Fruit fly (Drosophila melanogaster) whole organism, prepupa: ENCODE data around the gene Lsd-2.

ENCODE experiments used
- Blimp-1 ChIP-seq: fragments of 200-800 bp; sonication (Bioruptor generic); optimal IDR thresholded peaks from 3 replicates; lab custom pipeline; 2017; ENCODE audit warnings: missing biosample characterization, missing genetic modification characterization, mild to moderate bottlenecking, moderate library complexity, missing genetic modification reagents
- CG11294 ChIP-seq: fragments of 200-800 bp; sonication (Bioruptor generic); IDR thresholded peaks from 2 replicates; pipeline ENCODE4 v1.3.6; 2022; ENCODE audit warnings: missing biosample characterization, missing genetic modification characterization
- CG11762 ChIP-seq: fragments of 200-800 bp; sonication (Bioruptor generic); optimal IDR thresholded peaks from 3 replicates; lab custom pipeline; 2016; ENCODE audit warnings: missing biosample characterization, missing genetic modification characterization; ENCODE audit not compliant: insufficient read depth
- CG15336 ChIP-seq: fragments of 200-800 bp; sonication (Bioruptor generic); IDR thresholded peaks from 2 replicates; pipeline ENCODE4 v1.3.6; 2022; ENCODE audit warnings: missing biosample characterization, missing genetic modification characterization
- CG1621 ChIP-seq: fragments of 200-800 bp; sonication (Bioruptor generic); optimal IDR thresholded peaks from 3 replicates; lab custom pipeline; 2018; ENCODE audit warnings: missing biosample characterization, mild to moderate bottlenecking, missing genetic modification characterization
- CG3032 ChIP-seq: fragments of 200-800 bp; optimal IDR thresholded peaks from 2 replicates; lab custom pipeline; 2019; ENCODE audit warnings: missing biosample characterization, mild to moderate bottlenecking, missing genetic modification characterization, moderate library complexity
- CG32006 ChIP-seq: fragments of 200-800 bp; sonication (Bioruptor generic); optimal IDR thresholded peaks from 3 replicates; lab custom pipeline; 2017; ENCODE audit warnings: missing biosample characterization, mild to moderate bottlenecking, missing genetic modification characterization
- CG34406 ChIP-seq: fragments of 200-800 bp; sonication (Bioruptor generic); optimal IDR thresholded peaks from 3 replicates; lab custom pipeline; 2016; ENCODE audit warnings: missing biosample characterization, missing genetic modification characterization
- CG3919 ChIP-seq: fragments of 200-800 bp; sonication (Bioruptor generic); optimal IDR thresholded peaks from 3 replicates; lab custom pipeline; 2016; ENCODE audit warnings: missing biosample characterization, missing genetic modification characterization
- CG4318 ChIP-seq: fragments of 200-800 bp; sonication (Bioruptor generic); optimal IDR thresholded peaks from 3 replicates; lab custom pipeline; 2017; ENCODE audit warnings: missing biosample characterization, mild to moderate bottlenecking, missing genetic modification characterization
- CG6163 ChIP-seq: fragments of 200-800 bp; sonication (Bioruptor generic); IDR thresholded peaks from 3 replicates; pipeline ENCODE4 v1.3.6; 2022; ENCODE audit warnings: missing biosample characterization, missing genetic modification characterization
- CG6276 ChIP-seq: fragments of 200-800 bp; sonication (Bioruptor generic); optimal IDR thresholded peaks from 2 replicates; lab custom pipeline; 2017; ENCODE audit warnings: missing biosample characterization, mild to moderate bottlenecking, missing genetic modification characterization
- CG6792 ChIP-seq: fragments of 200-800 bp; sonication (Bioruptor generic); optimal IDR thresholded peaks from 3 replicates; lab custom pipeline; 2016; ENCODE audit warnings: missing biosample characterization, missing genetic modification characterization
- CG6808 ChIP-seq: fragments of 200-800 bp; sonication (Bioruptor generic); optimal IDR thresholded peaks from 3 replicates; lab custom pipeline; 2017; ENCODE audit warnings: missing biosample characterization, missing genetic modification characterization, mild to moderate bottlenecking, moderate library complexity, missing genetic modification reagents
- CG6854 ChIP-seq: fragments of 200-800 bp; sonication (Bioruptor generic); optimal IDR thresholded peaks from 2 replicates; lab custom pipeline; 2017; ENCODE audit warnings: missing biosample characterization, mild to moderate bottlenecking, missing genetic modification characterization
- CG8119 ChIP-seq: fragments of 200-800 bp; sonication (Bioruptor generic); IDR thresholded peaks from 3 replicates; pipeline ENCODE4 v1.3.6; 2022; ENCODE audit warnings: missing biosample characterization, missing genetic modification characterization
- CG8319 ChIP-seq: fragments of 200-800 bp; sonication (Bioruptor generic); optimal IDR thresholded peaks from 3 replicates; lab custom pipeline; 2016; ENCODE audit warnings: missing biosample characterization, missing genetic modification characterization
- CG8632 ChIP-seq: fragments of 200-800 bp; sonication (Bioruptor generic); optimal IDR thresholded peaks from 3 replicates; lab custom pipeline; 2016; ENCODE audit warnings: missing biosample characterization, missing genetic modification characterization
- Eip75B ChIP-seq: fragments of 200-800 bp; sonication (Bioruptor generic); optimal IDR thresholded peaks from 3 replicates; lab custom pipeline; 2016; ENCODE audit warnings: missing biosample characterization, missing genetic modification characterization
- Eip78C ChIP-seq: fragments of 200-800 bp; sonication (Bioruptor generic); peaks from one replicate; lab custom pipeline; 2016; ENCODE audit warnings: missing biosample characterization, missing genetic modification characterization
- Eip93F ChIP-seq: fragments of 200-800 bp; sonication (Bioruptor generic); optimal IDR thresholded peaks from 2 replicates; lab custom pipeline; 2016; ENCODE audit warnings: missing biosample characterization, mild to moderate bottlenecking, missing genetic modification characterization
- Ets96B ChIP-seq: fragments of 200-800 bp; optimal IDR thresholded peaks from 2 replicates; lab custom pipeline; 2019; ENCODE audit warnings: missing biosample characterization, mild to moderate bottlenecking, missing genetic modification characterization, moderate library complexity
- Gug ChIP-seq: fragments of 200-800 bp; sonication (Bioruptor generic); IDR thresholded peaks from 2 replicates; pipeline ENCODE4 v1.3.6; 2022; ENCODE audit warnings: missing biosample characterization, missing genetic modification characterization
- Hr4 ChIP-seq: fragments of 200-800 bp; sonication (Bioruptor generic); optimal IDR thresholded peaks from 3 replicates; lab custom pipeline; 2016; ENCODE audit warnings: missing biosample characterization, missing genetic modification characterization
- Lpt ChIP-seq: fragments of 200-800 bp; sonication (Bioruptor generic); optimal IDR thresholded peaks from 3 replicates; lab custom pipeline; 2016; ENCODE audit warnings: missing biosample characterization, missing genetic modification characterization
- Met ChIP-seq: fragments of 200-800 bp; sonication (Bioruptor generic); optimal IDR thresholded peaks from 3 replicates; lab custom pipeline; 2016; ENCODE audit warnings: missing biosample characterization, missing genetic modification characterization
- OdsH ChIP-seq: fragments of 200-800 bp; sonication (Bioruptor generic); optimal IDR thresholded peaks from 3 replicates; lab custom pipeline; 2016; ENCODE audit warnings: missing biosample characterization, missing genetic modification characterization
- Smox ChIP-seq: fragments of 200-800 bp; sonication (Bioruptor generic); optimal IDR thresholded peaks from 3 replicates; lab custom pipeline; 2016; ENCODE audit warnings: missing biosample characterization, missing genetic modification characterization
- Sox102F ChIP-seq: fragments of 200-800 bp; sonication (Bioruptor generic); optimal IDR thresholded peaks from 2 replicates; lab custom pipeline; 2016; ENCODE audit warnings: missing biosample characterization, mild to moderate bottlenecking, missing genetic modification characterization
- Sox14 ChIP-seq: fragments of 200-800 bp; sonication (Bioruptor generic); optimal IDR thresholded peaks from 3 replicates; lab custom pipeline; 2016; ENCODE audit warnings: missing biosample characterization, missing genetic modification characterization
- Sox15 ChIP-seq: fragments of 200-800 bp; sonication (Bioruptor generic); optimal IDR thresholded peaks from 3 replicates; lab custom pipeline; 2016; ENCODE audit warnings: missing biosample characterization, missing genetic modification characterization
- achi ChIP-seq: fragments of 200-800 bp; sonication (Bioruptor generic); optimal IDR thresholded peaks from 3 replicates; lab custom pipeline; 2016; ENCODE audit warnings: missing biosample characterization, missing genetic modification characterization
- cyc ChIP-seq: fragments of 200-800 bp; sonication (Bioruptor generic); optimal IDR thresholded peaks from 3 replicates; lab custom pipeline; 2016; ENCODE audit warnings: missing biosample characterization, missing genetic modification characterization
- dac ChIP-seq: fragments of 200-800 bp; sonication (Bioruptor generic); optimal IDR thresholded peaks from 2 replicates; lab custom pipeline; 2017; ENCODE audit warnings: missing biosample characterization, mild to moderate bottlenecking, missing genetic modification characterization
- eg ChIP-seq: fragments of 200-800 bp; sonication (Bioruptor generic); IDR thresholded peaks from 3 replicates; pipeline ENCODE4 v1.3.6; 2022; ENCODE audit warnings: missing biosample characterization, missing genetic modification characterization
- fd59A ChIP-seq: fragments of 200-800 bp; sonication (Bioruptor generic); optimal IDR thresholded peaks from 2 replicates; lab custom pipeline; 2017; ENCODE audit warnings: missing biosample characterization, mild to moderate bottlenecking, missing genetic modification characterization, missing genetic modification reagents
- fd85E ChIP-seq: fragments of 200-800 bp; sonication (Bioruptor generic); optimal IDR thresholded peaks from 3 replicates; lab custom pipeline; 2016; ENCODE audit warnings: missing biosample characterization, missing genetic modification characterization
- fkh ChIP-seq: fragments of 200-800 bp; sonication (Bioruptor generic); optimal IDR thresholded peaks from 3 replicates; lab custom pipeline; 2017; ENCODE audit warnings: missing biosample characterization, mild to moderate bottlenecking, missing genetic modification characterization, moderate library complexity
- lz ChIP-seq: fragments of 200-800 bp; sonication (Bioruptor generic); optimal IDR thresholded peaks from 3 replicates; lab custom pipeline; 2016; ENCODE audit warnings: missing biosample characterization, missing genetic modification characterization
- net ChIP-seq: fragments of 200-800 bp; sonication (Bioruptor generic); optimal IDR thresholded peaks from 3 replicates; lab custom pipeline; 2016; ENCODE audit warnings: missing biosample characterization, missing genetic modification characterization
- pdm3 ChIP-seq: fragments of 200-800 bp; sonication (Bioruptor generic); optimal IDR thresholded peaks from 3 replicates; lab custom pipeline; 2016; ENCODE audit warnings: missing biosample characterization, missing genetic modification characterization
- salr ChIP-seq, 2 experiments: fragments of 200-800 bp; sonication (Bioruptor generic); optimal IDR thresholded peaks; 3 replicates each; lab custom pipeline; 2016 to 2018; ENCODE audit warnings: missing biosample characterization in 2 of 2, missing genetic modification characterization in 2 of 2, mild to moderate bottlenecking in 1 of 2
- spab ChIP-seq: fragments of 200-800 bp; sonication (Bioruptor generic); optimal IDR thresholded peaks from 2 replicates; lab custom pipeline; 2017; ENCODE audit warnings: missing biosample characterization, mild to moderate bottlenecking, missing genetic modification characterization, missing genetic modification reagents
- ss ChIP-seq, 2 experiments: fragments of 200-800 bp; sonication (Bioruptor generic); optimal IDR thresholded peaks; 2 replicates in 1 of 2; 3 replicates in 1 of 2; lab custom pipeline; 2017 to 2018; ENCODE audit warnings: mild to moderate bottlenecking in 2 of 2, missing biosample characterization in 2 of 2, missing genetic modification characterization in 2 of 2, moderate library complexity in 1 of 2
- svp ChIP-seq: fragments of 200-800 bp; sonication (Bioruptor generic); peaks from one replicate; lab custom pipeline; 2016; ENCODE audit warnings: missing biosample characterization, missing genetic modification characterization
- topi ChIP-seq: fragments of 200-800 bp; sonication (Bioruptor generic); optimal IDR thresholded peaks from 3 replicates; lab custom pipeline; 2016; ENCODE audit warnings: missing biosample characterization, missing genetic modification characterization
- vri ChIP-seq: fragments of 200-800 bp; sonication (Bioruptor generic); optimal IDR thresholded peaks from 3 replicates; lab custom pipeline; 2016; ENCODE audit warnings: missing biosample characterization, mild to moderate bottlenecking, missing genetic modification characterization

Gene Lsd-2

dm6 chrX:15045608-15046007, 30.4 kb downstream of the Lsd-2 start:
- TF ChIP-seq fkh (GFP tag; lab: Kevin White, UChicago) (peak; percentile 11), CG1621 (tag; lab: Kevin White, UChicago) (no peak), CG3919 (GFP tag; lab: Kevin White, UChicago) (no peak), CG4318 (no peak), Eip75B (GFP tag; lab: Kevin White, UChicago) (no peak), fd85E (GFP tag; lab: Kevin White, UChicago) (no peak), Sox14 (GFP tag; lab: Kevin White, UChicago) (no peak), topi (GFP tag; lab: Kevin White, UChicago) (no peak), CG8319 (no peak), Eip78C (GFP tag; lab: Kevin White, UChicago) (peak; percentile 13), Eip93F (peak; percentile 6), fd59A (GFP tag; lab: Kevin White, UChicago) (no peak), OdsH (no peak), Smox (GFP tag; lab: Kevin White, UChicago) (no peak), net (GFP tag; lab: Kevin White, UChicago) (no peak), Ets96B (tag; lab: Kevin White, UChicago) (no peak), ss (GFP tag; optimal IDR thresholded peaks at IDR 0.05; lab: Kevin White, UChicago) (no peak), vri (GFP tag; lab: Kevin White, UChicago) (peak; percentile 60), Hr4 (GFP tag; lab: Kevin White, UChicago) (no peak), CG15336 (GFP tag; lab: Robert Waterston, UW) (no peak), Lpt (GFP tag; lab: Kevin White, UChicago) (no peak), Gug (GFP tag; lab: Robert Waterston, UW) (no peak), CG6163 (GFP tag; lab: Robert Waterston, UW) (no peak), Blimp-1 (no peak), CG11294 (GFP tag; lab: Robert Waterston, UW) (no peak), CG6854 (peak; percentile 12)

dm6 chrX:15043700-15044225, 32.3 kb downstream of the Lsd-2 start, which contains the start of gene CG5541:
CG5541 (plus strand) TSS chrX:15044123.
- peak; percentile 31 for TF ChIP-seq Eip75B (GFP tag; lab: Kevin White, UChicago)
- TF ChIP-seq CG1621 (tag; lab: Kevin White, UChicago) = peak; percentile 11
- TF ChIP-seq CG8632 (GFP tag; lab: Kevin White, UChicago) = no peak
- no peak for TF ChIP-seq cyc (GFP tag; lab: Kevin White, UChicago)
- TF ChIP-seq CG34406 (GFP tag; lab: Kevin White, UChicago) = peak; percentile 3
- no peak for TF ChIP-seq CG4318
- TF ChIP-seq Lpt (GFP tag; lab: Kevin White, UChicago) = no peak
- no peak for TF ChIP-seq fd85E (GFP tag; lab: Kevin White, UChicago)
- peak; percentile 1 for TF ChIP-seq CG6792
- peak; percentile 45 for TF ChIP-seq fd59A (GFP tag; lab: Kevin White, UChicago)
- TF ChIP-seq Sox15 (GFP tag; lab: Kevin White, UChicago) = no peak
- TF ChIP-seq spab (GFP tag; lab: Kevin White, UChicago) = peak; percentile 27
- no peak for TF ChIP-seq CG6854
- TF ChIP-seq CG3032 = no peak
- TF ChIP-seq Sox102F (GFP tag; lab: Kevin White, UChicago) = peak; percentile 16
- no peak for TF ChIP-seq pdm3
- no peak for TF ChIP-seq CG6276
- no peak for TF ChIP-seq net (GFP tag; lab: Kevin White, UChicago)
- TF ChIP-seq CG8319 = no peak
- TF ChIP-seq CG11294 (GFP tag; lab: Robert Waterston, UW) = no peak
- peak; percentile 84 for TF ChIP-seq Eip78C (GFP tag; lab: Kevin White, UChicago)
- TF ChIP-seq CG8119 (GFP tag; lab: Robert Waterston, UW) = no peak
- TF ChIP-seq CG11762 (GFP tag; lab: Kevin White, UChicago) = no peak
- peak; percentile 44 for TF ChIP-seq topi (GFP tag; lab: Kevin White, UChicago)
- TF ChIP-seq vri (GFP tag; lab: Kevin White, UChicago) = peak; percentile 11
- no peak for TF ChIP-seq Eip93F
- TF ChIP-seq Met (GFP tag; lab: Kevin White, UChicago) = peak; percentile 48
- TF ChIP-seq eg (GFP tag; lab: Robert Waterston, UW) = 0 out of 3 replicates have a peak, but pooled peaks have one; percentile 31
- peak; percentile 6 for TF ChIP-seq achi (GFP tag; lab: Kevin White, UChicago)
- no peak for TF ChIP-seq Blimp-1
- peak; percentile 85 for TF ChIP-seq svp (GFP tag; lab: Kevin White, UChicago)
- TF ChIP-seq CG32006 = peak; percentile 2
- peak; percentile 35; the same call in 1 of the 3 replicates for TF ChIP-seq CG6163 (GFP tag; lab: Robert Waterston, UW)
- TF ChIP-seq dac (GFP tag; lab: Kevin White, UChicago) = no peak
- TF ChIP-seq Smox (GFP tag; lab: Kevin White, UChicago) = peak; percentile 31
- no peak for TF ChIP-seq salr (GFP tag; optimal IDR thresholded peaks at IDR 0.05; lab: Kevin White, UChicago)
- peak; percentile 40 for TF ChIP-seq CG6808 (GFP tag; lab: Kevin White, UChicago)
- TF ChIP-seq OdsH = no peak
- TF ChIP-seq lz (GFP tag; lab: Kevin White, UChicago) = no peak
- TF ChIP-seq CG15336 (GFP tag; lab: Robert Waterston, UW) = no peak
- peak; percentile 30 for TF ChIP-seq fkh (GFP tag; lab: Kevin White, UChicago)
